Worm (Caenorhabditis elegans): ENCODE data around the gene cya-1.

DNA sequence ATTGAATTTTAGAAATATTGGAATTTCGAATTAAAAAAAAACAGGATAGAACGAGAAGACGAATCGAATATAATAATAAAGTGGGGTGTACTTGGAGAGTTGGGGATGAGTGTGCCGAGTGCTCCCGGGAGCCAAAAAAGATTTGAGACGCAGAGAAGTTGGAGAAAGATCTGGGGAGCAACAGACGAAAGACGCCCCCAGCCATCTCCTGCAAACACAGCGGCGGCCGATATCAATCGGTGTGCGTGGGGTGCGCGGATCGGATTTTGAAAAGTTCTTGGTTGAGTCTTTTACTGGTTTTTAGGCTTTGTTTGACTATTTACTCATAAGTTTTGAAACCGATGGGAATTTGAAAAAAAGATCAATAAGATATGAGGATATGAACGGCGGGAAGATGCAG lies 44.7 kb upstream of the cya-1 start, which contains the start of gene nhl-1:
- TF ChIP-seq fos-1 (tag; optimal IDR thresholded peaks at IDR 0.05) (no peak), R02D3.7 (tag; optimal IDR thresholded peaks at IDR 0.05) (no peak), zag-1 (tag; optimal IDR thresholded peaks at IDR 0.05) (no peak), nhr-12 (tag; optimal IDR thresholded peaks at IDR 0.05) (no peak), ZK546.5 (tag; optimal IDR thresholded peaks at IDR 0.05) (no peak), sem-4 (tag; optimal IDR thresholded peaks at IDR 0.05) (no peak), lsy-2 (tag; optimal IDR thresholded peaks at IDR 0.05) (no peak), aly-2 (tag; optimal IDR thresholded peaks at IDR 0.05) (no peak), lin-13 (GFP tag; optimal IDR thresholded peaks at IDR 0.05) (no peak), elt-3 (tag; optimal IDR thresholded peaks at IDR 0.05) (no peak), F13H6.1 (tag; optimal IDR thresholded peaks at IDR 0.05) (no peak), C34F6.9 (tag; optimal IDR thresholded peaks at IDR 0.05) (no peak)
